Worm (Caenorhabditis elegans): Measurements from ENCODE around the gene F13B12.7.
A peak's percentile ranks its signal among the peaks of the same experiment; 100 is the strongest.

The F13B12.7 gene

ce11 chrIV:10467347-10467746, 23.7 kb downstream of the F13B12.7 start:
- TF ChIP-seq daf-12 (tag; optimal IDR thresholded peaks at IDR 0.05) (no peak), mdl-1 (tag; optimal IDR thresholded peaks at IDR 0.05) (no peak), hlh-11 (tag; optimal IDR thresholded peaks at IDR 0.05) (peak; percentile 64), ces-1 (GFP tag; optimal IDR thresholded peaks at IDR 0.05) (no peak), ctbp-1 (GFP tag; IDR thresholded peaks at IDR 0.05) (no peak), daf-16 (GFP tag; optimal IDR thresholded peaks at IDR 0.05) (no peak), daf-16 (tag; optimal IDR thresholded peaks at IDR 0.05) (peak; percentile 68), sdz-12 (GFP tag; optimal IDR thresholded peaks at IDR 0.05) (no peak), lsy-2 (tag; optimal IDR thresholded peaks at IDR 0.05) (no peak), jun-1 (tag; optimal IDR thresholded peaks at IDR 0.05) (no peak), php-3 (GFP tag; IDR thresholded peaks at IDR 0.05) (no peak), Y105C5A.15 (GFP tag; IDR thresholded peaks at IDR 0.05) (no peak), pha-4 (GFP tag; IDR thresholded peaks at IDR 0.05) (no peak), pha-4 (tag; optimal IDR thresholded peaks at IDR 0.05) (no peak), zip-11 (GFP tag; IDR thresholded peaks at IDR 0.05) (no peak), ceh-32 (tag; optimal IDR thresholded peaks at IDR 0.05; ENCODE audit: poor library complexity) (no peak), ztf-7 (tag; optimal IDR thresholded peaks at IDR 0.05) (no peak), lin-29 (GFP tag; IDR thresholded peaks at IDR 0.05) (no peak), unc-39 (tag; optimal IDR thresholded peaks at IDR 0.05) (no peak), nhr-41 (GFP tag; IDR thresholded peaks at IDR 0.05) (no peak), nhr-28 (tag; optimal IDR thresholded peaks at IDR 0.05) (peak; percentile 45), nhr-77 (tag; optimal IDR thresholded peaks at IDR 0.05) (no peak), spr-1 (tag; optimal IDR thresholded peaks at IDR 0.05) (no peak), tra-1 (GFP tag; IDR thresholded peaks at IDR 0.05) (0 out of 2 replicates have a peak, but pooled peaks have one; percentile 23), duxl-1 (tag; optimal IDR thresholded peaks at IDR 0.05; ENCODE audit: poor library complexity) (no peak), lin-15B (tag; optimal IDR thresholded peaks at IDR 0.05) (no peak), nhr-42 (GFP tag; IDR thresholded peaks at IDR 0.05) (no peak), ZK546.5 (tag; optimal IDR thresholded peaks at IDR 0.05) (no peak), Y5F2A.4 (GFP tag; optimal IDR thresholded peaks at IDR 0.05) (no peak), R02D3.7 (tag; optimal IDR thresholded peaks at IDR 0.05) (no peak), ZK337.2 (GFP tag; IDR thresholded peaks at IDR 0.05) (no peak), zfp-3 (GFP tag; conservative IDR thresholded peaks at IDR 0.05) (no peak), dve-1 (tag; optimal IDR thresholded peaks at IDR 0.05; ENCODE audit: insufficient read depth) (peak; percentile 47), nhr-237 (tag; optimal IDR thresholded peaks at IDR 0.05) (no peak), pqm-1 (tag; optimal IDR thresholded peaks at IDR 0.05) (no peak), mxl-2 (GFP tag; conservative IDR thresholded peaks at IDR 0.05) (no peak), mes-2 (tag; optimal IDR thresholded peaks at IDR 0.05; ENCODE audit: poor library complexity, severe bottlenecking) (no peak), dmd-6 (GFP tag; IDR thresholded peaks at IDR 0.05) (peak; percentile 91)

ce11 chrIV:10468662-10469061, 25.1 kb downstream of the F13B12.7 start:
- TF ChIP-seq vab-7 (GFP tag; IDR thresholded peaks at IDR 0.05): no peak
- TF ChIP-seq lsy-2 (tag; optimal IDR thresholded peaks at IDR 0.05): no peak
- no peak for TF ChIP-seq lin-1 (GFP tag; IDR thresholded peaks at IDR 0.05)
- peak; percentile 38 for TF ChIP-seq hlh-11 (tag; optimal IDR thresholded peaks at IDR 0.05)
- TF ChIP-seq pqm-1 (tag; optimal IDR thresholded peaks at IDR 0.05): peak; percentile 22
- TF ChIP-seq tra-1 (GFP tag; IDR thresholded peaks at IDR 0.05): no peak
- TF ChIP-seq dmd-6 (GFP tag; IDR thresholded peaks at IDR 0.05): peak; percentile 64; the same call in 1 of the 2 replicates
- TF ChIP-seq nhr-28 (tag; optimal IDR thresholded peaks at IDR 0.05): peak; percentile 47

Data from whole organism, L4 larva.